Worm (Caenorhabditis elegans) whole organism, L1 larva: Measurements from ENCODE around the gene T24C4.5.

Experiments used
- C16A3.4 ChIP-seq: fragments of 150-350 bp; optimal IDR thresholded peaks from 2 replicates; lab custom pipeline; 2014; ENCODE audit warnings: missing biosample characterization, missing genetic modification characterization
- C34B4.2 ChIP-seq: sonication (generic microtip); optimal IDR thresholded peaks from 2 replicates; lab custom pipeline; 2017; ENCODE audit warnings: mild to moderate bottlenecking, missing genetic modification characterization, missing compliant biosample characterization
- F16B12.6 ChIP-seq: fragments of 150-350 bp; optimal IDR thresholded peaks from 2 replicates; lab custom pipeline; 2014; ENCODE audit warnings: missing biosample characterization, missing genetic modification characterization
- aha-1 ChIP-seq: fragments of 150-350 bp; optimal IDR thresholded peaks from 2 replicates; lab custom pipeline; 2014; ENCODE audit warnings: missing biosample characterization, missing genetic modification characterization
- ama-1 ChIP-seq: fragments of 150-350 bp; optimal IDR thresholded peaks from 2 replicates; lab custom pipeline; 2014
- blmp-1 ChIP-seq: fragments of 150-350 bp; optimal IDR thresholded peaks from 2 replicates; lab custom pipeline; 2014; ENCODE audit warnings: missing biosample characterization, missing genetic modification characterization
- ceh-8 ChIP-seq: fragments of 200-800 bp; sonication (Bioruptor generic); optimal IDR thresholded peaks from 2 replicates; lab custom pipeline; 2018; ENCODE audit warnings: mild to moderate bottlenecking, missing genetic modification characterization, moderate library complexity, missing compliant biosample characterization
- ces-1 ChIP-seq: fragments of 150-350 bp; optimal IDR thresholded peaks from 2 replicates; lab custom pipeline; 2014; ENCODE audit warnings: missing biosample characterization, missing genetic modification reagents, missing genetic modification characterization
- dpl-1 ChIP-seq, 3 experiments: fragments of 150-350 bp in 2 of 3; sonication (generic microtip) in 1 of 3; optimal IDR thresholded peaks; 2 replicates each; lab custom pipeline; 2014 to 2017; ENCODE audit warnings: missing biosample characterization in 3 of 3, missing genetic modification characterization in 3 of 3, missing genetic modification reagents in 3 of 3
- dsc-1 ChIP-seq: sonication (generic microtip); optimal IDR thresholded peaks from 2 replicates; lab custom pipeline; 2016; ENCODE audit warnings: mild to moderate bottlenecking, missing genetic modification characterization, missing compliant biosample characterization
- egl-13 ChIP-seq: sonication (generic microtip); optimal IDR thresholded peaks from 2 replicates; lab custom pipeline; 2016; ENCODE audit warnings: missing genotype, missing genetic modification reagents, missing genetic modification characterization, missing compliant biosample characterization
- elt-2 ChIP-seq: sonication (generic microtip); optimal IDR thresholded peaks from 2 replicates; lab custom pipeline; 2016; ENCODE audit warnings: missing genetic modification characterization, mild to moderate bottlenecking, inconsistent platforms, missing compliant biosample characterization, missing genetic modification reagents
- elt-3 ChIP-seq, 6 experiments: fragments of 150-350 bp in 1 of 6; sonication (generic microtip); optimal IDR thresholded peaks; 2 replicates each; lab custom pipeline; 2017 to 2018; ENCODE audit warnings: missing biosample characterization in 6 of 6, missing genetic modification characterization in 6 of 6, inconsistent platforms in 1 of 6
- ets-5 ChIP-seq: fragments of 200-800 bp; sonication (Bioruptor generic); IDR thresholded peaks from 2 replicates; pipeline ENCODE4 v1.3.6; 2022; ENCODE audit warnings: missing genetic modification characterization, missing compliant biosample characterization
- fkh-10 ChIP-seq: sonication (generic microtip); optimal IDR thresholded peaks from 2 replicates; lab custom pipeline; 2017; ENCODE audit warnings: missing biosample characterization, missing genetic modification reagents, missing genetic modification characterization
- fkh-4 ChIP-seq: sonication (generic microtip); optimal IDR thresholded peaks from 2 replicates; lab custom pipeline; 2016; ENCODE audit warnings: missing compliant biosample characterization, missing genetic modification characterization, borderline replicate concordance
- hlh-17 ChIP-seq: fragments of 200-800 bp; sonication (Bioruptor generic); optimal IDR thresholded peaks from 2 replicates; lab custom pipeline; 2018; ENCODE audit warnings: missing genetic modification characterization, mild to moderate bottlenecking, missing compliant biosample characterization, moderate library complexity, borderline replicate concordance
- hlh-4 ChIP-seq: sonication (generic microtip); optimal IDR thresholded peaks from 2 replicates; lab custom pipeline; 2016; ENCODE audit warnings: mild to moderate bottlenecking, missing genetic modification characterization, missing compliant biosample characterization
- hpl-2 ChIP-seq: fragments of 150-350 bp; optimal IDR thresholded peaks from 2 replicates; lab custom pipeline; 2014; ENCODE audit warnings: missing biosample characterization, missing genetic modification reagents, missing genetic modification characterization
- irx-1 ChIP-seq: sonication (generic microtip); optimal IDR thresholded peaks from 2 replicates; lab custom pipeline; 2016; ENCODE audit warnings: missing genetic modification characterization, missing compliant biosample characterization
- lin-13 ChIP-seq: fragments of 150-350 bp; optimal IDR thresholded peaks from 2 replicates; lab custom pipeline; 2014; ENCODE audit warnings: missing biosample characterization, missing genetic modification reagents, missing genetic modification characterization
- lin-14 ChIP-seq: fragments of 200-800 bp; sonication (Bioruptor generic); optimal IDR thresholded peaks from 2 replicates; lab custom pipeline; 2018; ENCODE audit warnings: mild to moderate bottlenecking, missing genetic modification characterization, moderate library complexity, missing compliant biosample characterization
- lin-15B ChIP-seq: fragments of 150-350 bp; sonication (generic microtip); optimal IDR thresholded peaks from 3 replicates; lab custom pipeline; 2014; ENCODE audit warnings: missing biosample characterization, missing genetic modification characterization
- lsy-2 ChIP-seq, 2 experiments: fragments of 150-350 bp; optimal IDR thresholded peaks; 2 replicates each; lab custom pipeline; 2014; ENCODE audit warnings: missing biosample characterization in 2 of 2, missing genetic modification characterization in 2 of 2
- mab-9 ChIP-seq: fragments of 200-800 bp; sonication (Bioruptor generic); IDR thresholded peaks from 2 replicates; pipeline ENCODE4 v1.3.6; 2022; ENCODE audit warnings: missing genetic modification reagents, missing genetic modification characterization, missing compliant biosample characterization
- mdl-1 ChIP-seq, 2 experiments: fragments of 150-350 bp; optimal IDR thresholded peaks; 2 replicates each; lab custom pipeline; 2014 to 2017; ENCODE audit warnings: missing biosample characterization in 2 of 2, missing genetic modification characterization in 2 of 2, inconsistent platforms in 1 of 2
- mef-2 ChIP-seq: fragments of 150-350 bp; optimal IDR thresholded peaks from 2 replicates; lab custom pipeline; 2014; ENCODE audit warnings: missing biosample characterization, missing genetic modification characterization
- mep-1 ChIP-seq: fragments of 150-350 bp; optimal IDR thresholded peaks from 2 replicates; lab custom pipeline; 2014; ENCODE audit warnings: missing biosample characterization, missing genetic modification characterization
- nhr-11 ChIP-seq: fragments of 150-350 bp; optimal IDR thresholded peaks from 2 replicates; lab custom pipeline; 2014; ENCODE audit warnings: missing biosample characterization, missing genetic modification characterization
- nhr-12 ChIP-seq: sonication (generic microtip); optimal IDR thresholded peaks from 2 replicates; lab custom pipeline; 2017; ENCODE audit warnings: missing biosample characterization, missing genetic modification characterization
- nhr-20 ChIP-seq: sonication (generic microtip); optimal IDR thresholded peaks from 2 replicates; lab custom pipeline; 2016; ENCODE audit warnings: mild to moderate bottlenecking, missing genetic modification characterization, missing compliant biosample characterization
- nhr-237 ChIP-seq: fragments of 150-350 bp; optimal IDR thresholded peaks from 2 replicates; lab custom pipeline; 2014; ENCODE audit warnings: missing biosample characterization, missing genetic modification characterization
- nhr-28 ChIP-seq: fragments of 150-350 bp; optimal IDR thresholded peaks from 2 replicates; lab custom pipeline; 2014; ENCODE audit warnings: missing biosample characterization, missing genetic modification characterization
- nhr-47 ChIP-seq: sonication (generic microtip); optimal IDR thresholded peaks from 2 replicates; lab custom pipeline; 2016; ENCODE audit warnings: mild to moderate bottlenecking, missing genetic modification characterization, moderate library complexity, missing compliant biosample characterization
- nhr-71 ChIP-seq: sonication (generic microtip); optimal IDR thresholded peaks from 2 replicates; lab custom pipeline; 2016; ENCODE audit warnings: mild to moderate bottlenecking, missing genetic modification characterization, moderate library complexity, missing compliant biosample characterization
- nhr-77 ChIP-seq: fragments of 150-350 bp; optimal IDR thresholded peaks from 2 replicates; lab custom pipeline; 2014; ENCODE audit warnings: missing biosample characterization, missing genetic modification characterization
- nhr-84 ChIP-seq: sonication (generic microtip); optimal IDR thresholded peaks from 2 replicates; lab custom pipeline; 2017; ENCODE audit warnings: missing biosample characterization, missing genetic modification characterization
- nhr-85 ChIP-seq: sonication (generic microtip); peaks from one replicate; lab custom pipeline; 2016; ENCODE audit warnings: missing genetic modification characterization, inconsistent platforms, missing compliant biosample characterization
- nhr-90 ChIP-seq: sonication (generic microtip); optimal IDR thresholded peaks from 2 replicates; lab custom pipeline; 2016; ENCODE audit warnings: mild to moderate bottlenecking, missing genetic modification characterization, missing compliant biosample characterization; ENCODE audit not compliant: poor library complexity
- pag-3 ChIP-seq: sonication (generic microtip); optimal IDR thresholded peaks from 2 replicates; lab custom pipeline; 2017; ENCODE audit warnings: missing genetic modification characterization, mild to moderate bottlenecking, missing compliant biosample characterization, antibody characterized with exemption, borderline replicate concordance; ENCODE audit not compliant: insufficient read depth
- pax-3 ChIP-seq: fragments of 200-800 bp; sonication (Bioruptor generic); optimal IDR thresholded peaks from 2 replicates; lab custom pipeline; 2018; ENCODE audit warnings: mild to moderate bottlenecking, missing genetic modification characterization, moderate library complexity, missing compliant biosample characterization
- skn-1 ChIP-seq: fragments of 150-350 bp; optimal IDR thresholded peaks from 2 replicates; lab custom pipeline; 2014; ENCODE audit warnings: missing biosample characterization, missing genetic modification characterization
- sox-4 ChIP-seq: sonication (generic microtip); optimal IDR thresholded peaks from 2 replicates; lab custom pipeline; 2016; ENCODE audit warnings: missing genetic modification characterization, missing compliant biosample characterization
- sptf-1 ChIP-seq: fragments of 150-350 bp; optimal IDR thresholded peaks from 2 replicates; lab custom pipeline; 2014; ENCODE audit warnings: missing biosample characterization, missing genetic modification characterization
- swsn-7 ChIP-seq: sonication (generic microtip); optimal IDR thresholded peaks from 2 replicates; lab custom pipeline; 2016; ENCODE audit warnings: missing genetic modification characterization, missing compliant biosample characterization
- tbx-2 ChIP-seq: sonication (generic microtip); optimal IDR thresholded peaks from 2 replicates; lab custom pipeline; 2016; ENCODE audit warnings: missing genetic modification characterization, missing compliant biosample characterization
- tlp-1 ChIP-seq: fragments of 150-350 bp; optimal IDR thresholded peaks from 2 replicates; lab custom pipeline; 2014; ENCODE audit warnings: missing biosample characterization, missing genetic modification characterization
- unc-130 ChIP-seq: fragments of 150-350 bp; optimal IDR thresholded peaks from 2 replicates; lab custom pipeline; 2017; ENCODE audit warnings: missing biosample characterization, missing genetic modification characterization, inconsistent platforms
- unc-86 ChIP-seq: sonication (generic microtip); optimal IDR thresholded peaks from 2 replicates; lab custom pipeline; 2016; ENCODE audit warnings: missing genetic modification characterization, missing compliant biosample characterization
- vab-15 ChIP-seq: sonication (generic microtip); optimal IDR thresholded peaks from 2 replicates; lab custom pipeline; 2017; ENCODE audit warnings: missing genotype, mild to moderate bottlenecking, missing genetic modification characterization, missing compliant biosample characterization
- zag-1 ChIP-seq: fragments of 150-350 bp; optimal IDR thresholded peaks from 2 replicates; lab custom pipeline; 2014; ENCODE audit warnings: missing biosample characterization, missing genetic modification characterization
- ztf-11 ChIP-seq, 2 experiments: sonication (generic microtip); optimal IDR thresholded peaks; 2 replicates each; lab custom pipeline; 2016 to 2017; ENCODE audit warnings: missing genetic modification characterization in 2 of 2, missing biosample characterization in 1 of 2, missing compliant biosample characterization in 1 of 2
- ztf-4 ChIP-seq: fragments of 150-350 bp; optimal IDR thresholded peaks from 2 replicates; lab custom pipeline; 2014; ENCODE audit warnings: missing biosample characterization, missing genetic modification characterization

T24C4.5 gene

DNA sequence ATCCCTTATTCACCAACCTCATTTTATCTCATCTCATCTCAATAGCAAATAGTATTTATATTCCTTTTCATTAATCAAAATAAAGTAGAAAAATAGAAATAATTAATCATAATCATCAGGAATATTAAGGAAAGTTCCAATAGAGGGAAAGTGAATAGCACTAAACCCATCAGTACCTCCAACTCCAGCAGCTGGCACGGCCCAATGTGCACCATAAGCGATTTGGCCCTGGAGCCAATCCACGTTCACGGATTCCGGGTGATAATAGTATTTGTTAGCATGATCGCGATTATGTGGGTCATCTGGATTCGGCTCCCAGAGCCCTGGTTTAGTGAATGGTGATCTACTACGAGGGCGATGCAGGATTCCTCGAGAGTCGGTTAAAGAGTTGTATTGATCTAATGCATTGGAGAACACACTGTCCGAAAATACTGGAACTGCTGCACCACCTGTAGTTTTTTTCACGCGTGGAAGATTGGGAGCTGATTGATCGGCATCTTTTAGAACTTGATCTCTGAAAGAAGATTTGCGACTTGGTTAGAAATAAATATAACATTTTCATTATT lies 43.7 kb downstream of the T24C4.5 start:
- peak; percentile 84 for TF ChIP-seq hlh-17
- no peak for TF ChIP-seq zag-1 (tag; lab: Kevin White, UChicago)
- TF ChIP-seq nhr-11 (tag; lab: Kevin White, UChicago): peak; percentile 22
- TF ChIP-seq mef-2 (tag; lab: Kevin White, UChicago): no peak
- TF ChIP-seq nhr-47 (tag; lab: Kevin White, UChicago): peak; percentile 68
- TF ChIP-seq hlh-4 (tag; lab: Kevin White, UChicago): no peak
- TF ChIP-seq lsy-2 (tag; optimal IDR thresholded peaks at IDR 0.05; lab: Kevin White, UChicago): peak; percentile 40 to 64
- TF ChIP-seq ets-5 (GFP tag; lab: Robert Waterston, UW): peak; percentile 94; the same call in 1 of the 2 replicates
- peak; percentile 31 for TF ChIP-seq nhr-20 (tag; lab: Kevin White, UChicago)
- peak; percentile 11 for TF ChIP-seq lin-14 (GFP tag; lab: Kevin White, UChicago)
- TF ChIP-seq nhr-12: no peak
- no peak for TF ChIP-seq sptf-1
- peak; percentile 47 for TF ChIP-seq unc-86 (tag; lab: Kevin White, UChicago)
- peak; percentile 60 for TF ChIP-seq fkh-10 (GFP tag; lab: Kevin White, UChicago)
- TF ChIP-seq irx-1 (tag; lab: Kevin White, UChicago): no peak
- TF ChIP-seq vab-15 (tag; lab: Kevin White, UChicago): no peak
- TF ChIP-seq C16A3.4 (tag; lab: Kevin White, UChicago): peak; percentile 23
- no peak for TF ChIP-seq aha-1 (tag; lab: Kevin White, UChicago)
- peak; percentile 55 for TF ChIP-seq C34B4.2 (tag; lab: Kevin White, UChicago)
- TF ChIP-seq nhr-90 (tag; lab: Kevin White, UChicago): peak; percentile 69
- TF ChIP-seq pax-3 (tag; lab: Kevin White, UChicago): peak; percentile 71
- TF ChIP-seq elt-3 (tag; optimal IDR thresholded peaks at IDR 0.05; lab: Kevin White, UChicago): no peak
- no peak for TF ChIP-seq mab-9 (GFP tag; lab: Robert Waterston, UW)
- TF ChIP-seq dpl-1 (GFP tag; optimal IDR thresholded peaks at IDR 0.05; lab: Kevin White, UChicago): no peak
- no peak for TF ChIP-seq mep-1
- no peak for TF ChIP-seq lin-13 (GFP tag; lab: Kevin White, UChicago)
- TF ChIP-seq dsc-1 (tag; lab: Kevin White, UChicago): peak; percentile 32
- peak; percentile 81 for TF ChIP-seq ztf-4
- peak; percentile 7 for TF ChIP-seq swsn-7 (tag; lab: Kevin White, UChicago)
- TF ChIP-seq nhr-77 (tag; lab: Kevin White, UChicago): peak; percentile 51
- TF ChIP-seq sox-4: no peak
- TF ChIP-seq nhr-85 (tag; lab: Kevin White, UChicago): peak; percentile 75
- TF ChIP-seq nhr-71 (tag; lab: Kevin White, UChicago): peak; percentile 75
- TF ChIP-seq nhr-237 (tag; lab: Kevin White, UChicago): no peak
- peak in 1 of 2 experiments; percentile 63 for TF ChIP-seq ztf-11 (tag; optimal IDR thresholded peaks at IDR 0.05; lab: Kevin White, UChicago)
- peak; percentile 29 for TF ChIP-seq elt-2 (tag; lab: Kevin White, UChicago)
- TF ChIP-seq unc-130: no peak
- TF ChIP-seq tlp-1 (tag; lab: Kevin White, UChicago): no peak
- TF ChIP-seq ceh-8: peak; percentile 26
- TF ChIP-seq egl-13 (tag; lab: Kevin White, UChicago): peak; percentile 14
- TF ChIP-seq hpl-2 (GFP tag; lab: Kevin White, UChicago): no peak
- no peak for TF ChIP-seq ces-1 (GFP tag; lab: Kevin White, UChicago)
- peak; percentile 97 for TF ChIP-seq ama-1 (lab: Kevin White, UChicago)
- no peak for TF ChIP-seq nhr-84 (tag; lab: Kevin White, UChicago)
- peak; percentile 30 for TF ChIP-seq skn-1 (tag; lab: Kevin White, UChicago)
- TF ChIP-seq tbx-2 (tag; lab: Kevin White, UChicago): no peak
- TF ChIP-seq nhr-28 (tag; lab: Kevin White, UChicago): peak; percentile 7
- TF ChIP-seq lin-15B (tag; lab: Kevin White, UChicago): no peak
- no peak for TF ChIP-seq blmp-1 (tag; lab: Kevin White, UChicago)
- TF ChIP-seq F16B12.6: no peak
- no peak for TF ChIP-seq mdl-1 (tag; optimal IDR thresholded peaks at IDR 0.05; lab: Kevin White, UChicago)
- TF ChIP-seq fkh-4 (tag; lab: Kevin White, UChicago): no peak
- no peak for TF ChIP-seq pag-3 (tag; lab: Kevin White, UChicago)
